Fruit fly (Drosophila melanogaster) whole organism, pupa: Measurements from ENCODE around the gene roq.

Source experiments
- CG10348 ChIP-seq: fragments of 200-800 bp; sonication (Bioruptor generic); IDR thresholded peaks from 2 replicates; pipeline ENCODE4 v1.3.6; 2022; ENCODE audit warnings: missing biosample characterization, missing genetic modification characterization
- CG12605 ChIP-seq: fragments of 200-800 bp; sonication (Bioruptor generic); IDR thresholded peaks from 2 replicates; pipeline ENCODE4 v1.3.6; 2022; ENCODE audit warnings: missing biosample characterization, missing genetic modification characterization
- CG13204 ChIP-seq: fragments of 200-800 bp; sonication (Bioruptor generic); optimal IDR thresholded peaks from 2 replicates; lab custom pipeline; 2018; ENCODE audit warnings: missing biosample characterization, mild to moderate bottlenecking, missing genetic modification characterization, moderate library complexity
- CG14655 ChIP-seq: fragments of 200-800 bp; sonication (Bioruptor generic); optimal IDR thresholded peaks from 3 replicates; lab custom pipeline; 2017; ENCODE audit warnings: mild to moderate bottlenecking, missing biosample characterization, missing genetic modification reagents, missing genetic modification characterization
- CG15710 ChIP-seq: fragments of 200-800 bp; sonication (Bioruptor generic); optimal IDR thresholded peaks from 2 replicates; lab custom pipeline; 2018; ENCODE audit warnings: missing biosample characterization, mild to moderate bottlenecking, missing genetic modification characterization, moderate library complexity
- CG17806 ChIP-seq: fragments of 200-800 bp; sonication (Bioruptor generic); optimal IDR thresholded peaks from 2 replicates; lab custom pipeline; 2018; ENCODE audit warnings: missing biosample characterization, mild to moderate bottlenecking, missing genetic modification characterization, moderate library complexity
- CG32121 ChIP-seq: fragments of 200-800 bp; sonication (Bioruptor generic); IDR thresholded peaks from 2 replicates; pipeline ENCODE4 v1.3.6; 2022; ENCODE audit warnings: missing biosample characterization, missing genetic modification characterization
- CG34367 ChIP-seq: fragments of 200-800 bp; sonication (Bioruptor generic); optimal IDR thresholded peaks from 2 replicates; lab custom pipeline; 2018; ENCODE audit warnings: missing biosample characterization, mild to moderate bottlenecking, missing genetic modification characterization
- CG4496 ChIP-seq: fragments of 200-800 bp; sonication (Bioruptor generic); IDR thresholded peaks from 3 replicates; pipeline ENCODE4 v1.3.6; 2022; ENCODE audit warnings: missing biosample characterization, missing genetic modification characterization
- CG8159 ChIP-seq: fragments of 200-800 bp; sonication (Bioruptor generic); optimal IDR thresholded peaks from 3 replicates; lab custom pipeline; 2018; ENCODE audit warnings: missing biosample characterization, mild to moderate bottlenecking, missing genetic modification characterization, moderate library complexity
- CG8301 ChIP-seq: fragments of 200-800 bp; sonication (Bioruptor generic); optimal IDR thresholded peaks from 2 replicates; lab custom pipeline; 2018; ENCODE audit warnings: missing biosample characterization, mild to moderate bottlenecking, missing genetic modification characterization
- CG9948 ChIP-seq: fragments of 200-800 bp; sonication (Bioruptor generic); optimal IDR thresholded peaks from 2 replicates; lab custom pipeline; 2018; ENCODE audit warnings: missing biosample characterization, mild to moderate bottlenecking, missing genetic modification characterization, moderate library complexity
- D1 ChIP-seq: fragments of 200-800 bp; sonication (Bioruptor generic); optimal IDR thresholded peaks from 2 replicates; lab custom pipeline; 2018; ENCODE audit warnings: missing biosample characterization, mild to moderate bottlenecking, missing genetic modification characterization, moderate library complexity
- EcR ChIP-seq: fragments of 200-800 bp; sonication (Bioruptor generic); optimal IDR thresholded peaks from 3 replicates; lab custom pipeline; 2019; ENCODE audit warnings: missing biosample characterization, missing genetic modification characterization, mild to moderate bottlenecking, moderate library complexity, missing genetic modification reagents
- Ets98B ChIP-seq: fragments of 200-800 bp; sonication (Bioruptor generic); IDR thresholded peaks from 2 replicates; pipeline ENCODE4 v1.3.6; 2022; ENCODE audit warnings: missing biosample characterization, missing genetic modification characterization
- Pif1A ChIP-seq: fragments of 200-800 bp; sonication (Bioruptor generic); optimal IDR thresholded peaks from 3 replicates; lab custom pipeline; 2016; ENCODE audit warnings: missing biosample characterization, missing genetic modification characterization
- Pif1B ChIP-seq: fragments of 200-800 bp; sonication (Bioruptor generic); optimal IDR thresholded peaks from 3 replicates; lab custom pipeline; 2016; ENCODE audit warnings: missing biosample characterization, missing genetic modification characterization
- Snoo ChIP-seq: fragments of 200-800 bp; sonication (Bioruptor generic); optimal IDR thresholded peaks from 3 replicates; lab custom pipeline; 2017; ENCODE audit warnings: missing biosample characterization, mild to moderate bottlenecking, missing genetic modification characterization, inconsistent platforms
- fd96Ca ChIP-seq: fragments of 200-800 bp; sonication (Bioruptor generic); IDR thresholded peaks from 3 replicates; pipeline ENCODE4 v1.3.6; 2022; ENCODE audit warnings: missing biosample characterization, missing genetic modification characterization
- gl ChIP-seq: fragments of 200-800 bp; sonication (Bioruptor generic); optimal IDR thresholded peaks from 2 replicates; lab custom pipeline; 2018; ENCODE audit warnings: missing biosample characterization, mild to moderate bottlenecking, missing genetic modification characterization
- rn ChIP-seq: fragments of 200-800 bp; sonication (Bioruptor generic); IDR thresholded peaks from 2 replicates; pipeline ENCODE4 v1.3.6; 2022; ENCODE audit warnings: missing biosample characterization, missing genetic modification characterization

roq gene

dm6 chr3L:16359219-16359748, 19.1 kb downstream of the roq start, which contains the start of gene ringer:
ringer (minus strand) TSS chr3L:16359428.
- no peak for TF ChIP-seq rn (GFP tag; lab: Robert Waterston, UW)
- TF ChIP-seq Snoo (tag; lab: Kevin White, UChicago): no peak
- TF ChIP-seq CG15710: no peak
- no peak for TF ChIP-seq fd96Ca (GFP tag; lab: Robert Waterston, UW)
- TF ChIP-seq CG13204: no peak
- TF ChIP-seq CG10348 (GFP tag; lab: Robert Waterston, UW): no peak
- TF ChIP-seq Pif1A (GFP tag; lab: Kevin White, UChicago): no peak
- TF ChIP-seq CG9948: no peak
- no peak for TF ChIP-seq CG4496 (GFP tag; lab: Robert Waterston, UW)
- TF ChIP-seq CG17806 (tag; lab: Kevin White, UChicago): no peak
- no peak for TF ChIP-seq CG8301
- no peak for TF ChIP-seq CG14655 (GFP tag; lab: Kevin White, UChicago)

dm6 chr3L:16357860-16358259, 20.5 kb downstream of the roq start:
- TF ChIP-seq fd96Ca (GFP tag; lab: Robert Waterston, UW) (no peak), Pif1A (GFP tag; lab: Kevin White, UChicago) (no peak), Ets98B (no peak), Pif1B (GFP tag; lab: Kevin White, UChicago) (no peak), CG8159 (tag; lab: Kevin White, UChicago) (peak; percentile 62), CG15710 (peak; percentile 16), CG10348 (GFP tag; lab: Robert Waterston, UW) (no peak), EcR (GFP tag; lab: Kevin White, UChicago) (no peak), rn (GFP tag; lab: Robert Waterston, UW) (no peak), CG8301 (no peak), CG13204 (no peak), Snoo (tag; lab: Kevin White, UChicago) (no peak), gl (tag; lab: Kevin White, UChicago) (no peak), CG4496 (GFP tag; lab: Robert Waterston, UW) (no peak), CG32121 (GFP tag; lab: Robert Waterston, UW) (no peak), CG9948 (peak; percentile 27), CG17806 (tag; lab: Kevin White, UChicago) (no peak), CG14655 (GFP tag; lab: Kevin White, UChicago) (no peak), CG34367 (tag; lab: Kevin White, UChicago) (no peak), CG12605 (no peak), D1 (peak; percentile 52)

- TF ChIP-seq CG14655 (GFP tag; lab: Kevin White, UChicago) (no peak), CG34367 (tag; lab: Kevin White, UChicago) (no peak), EcR (GFP tag; lab: Kevin White, UChicago) (peak; percentile 91)
Measured at dm6 chr3L:16357187-16357728, 21.1 kb downstream of the roq start.

- TF ChIP-seq CG14655 (GFP tag; lab: Kevin White, UChicago) (no peak), Snoo (tag; lab: Kevin White, UChicago) (no peak), fd96Ca (GFP tag; lab: Robert Waterston, UW) (0 out of 3 replicates have a peak, but pooled peaks have one; percentile 9), gl (tag; lab: Kevin White, UChicago) (no peak)
- TF ChIP-seq, all 21 proteins: peak for 1
Measured at dm6 chr3L:16356171-16356765, 22.1 kb downstream of the roq start.

DNA sequence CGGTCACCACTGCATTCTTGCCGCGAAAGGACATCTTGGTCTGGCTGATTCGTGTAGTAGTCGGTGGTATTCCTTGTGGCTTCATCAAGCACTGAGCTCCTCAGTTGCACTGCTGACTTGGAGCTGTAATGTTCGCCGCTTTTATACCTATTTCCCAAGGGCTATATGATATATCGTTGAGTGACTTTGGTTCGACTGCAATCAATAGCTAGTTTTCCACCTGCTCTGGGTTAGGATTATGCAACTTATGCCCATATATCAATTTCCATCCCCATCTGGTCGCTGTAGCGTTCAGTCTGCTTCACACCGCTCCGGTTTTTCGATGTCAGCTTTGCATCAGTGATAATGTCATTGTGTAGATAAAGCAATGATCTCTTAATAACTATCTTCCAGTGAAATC, 24.2 kb downstream of the roq start, which contains the start of gene Pdh:
Gene Pdh, minus strand, starts transcription at position 101 of the 400 bp plus-strand sequence.
- TF ChIP-seq rn (GFP tag; lab: Robert Waterston, UW) (no peak), gl (tag; lab: Kevin White, UChicago) (no peak), D1 (no peak)
- TF ChIP-seq, all 21 proteins: peak for 0

dm6 chr3L:16351770-16352429, 26.5 kb downstream of the roq start, which contains the start of the genes Golgin104 and Tcs3:
Golgin104 (minus strand) TSS chr3L:16351951.
Tcs3 (plus strand) TSS chr3L:16351991.
- no peak for TF ChIP-seq CG10348 (GFP tag; lab: Robert Waterston, UW)
- no peak for TF ChIP-seq CG14655 (GFP tag; lab: Kevin White, UChicago)
- TF ChIP-seq Ets98B: no peak
- no peak for TF ChIP-seq D1

DNA sequence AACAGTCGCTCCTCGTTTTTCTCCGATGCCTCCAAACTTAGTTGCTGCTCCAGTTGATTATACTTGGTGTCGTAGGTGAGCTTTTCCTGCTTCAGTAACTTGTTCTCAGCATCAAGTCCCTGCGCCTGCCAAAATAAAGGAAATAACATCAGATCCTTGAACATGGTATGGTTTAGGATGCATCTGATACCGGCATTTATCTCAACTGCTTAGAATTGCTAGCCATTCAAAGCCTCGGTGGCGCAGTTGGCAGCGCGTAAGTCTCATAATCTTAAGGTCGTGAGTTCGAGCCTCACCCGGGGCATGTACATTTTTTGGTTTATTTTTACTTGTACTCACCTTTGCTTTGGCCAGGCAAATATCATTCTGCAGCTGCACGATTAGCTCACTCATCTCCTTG, 28.7 kb downstream of the roq start:
- TF ChIP-seq CG8159 (tag; lab: Kevin White, UChicago): no peak
